Worm (Caenorhabditis elegans) whole organism, late embryonic: ENCODE results near the gene dach-1.

Source experiments
- hlh-13 ChIP-seq: fragments of 200-800 bp; sonication (Bioruptor generic); optimal IDR thresholded peaks from 2 replicates; lab custom pipeline; 2018; ENCODE audit warnings: mild to moderate bottlenecking, missing genetic modification characterization, missing compliant biosample characterization
- hlh-30 ChIP-seq: sonication (generic microtip); optimal IDR thresholded peaks from 2 replicates; lab custom pipeline; 2017; ENCODE audit warnings: antibody characterized with exemption, missing genetic modification characterization, missing compliant biosample characterization; ENCODE audit not compliant: insufficient read depth
- lim-6 ChIP-seq: sonication (generic microtip); optimal IDR thresholded peaks from 2 replicates; lab custom pipeline; 2016; ENCODE audit warnings: missing genetic modification characterization, missing compliant biosample characterization
- pha-2 ChIP-seq: sonication (generic microtip); optimal IDR thresholded peaks from 2 replicates; lab custom pipeline; 2017; ENCODE audit warnings: mild to moderate bottlenecking, missing genetic modification characterization, missing compliant biosample characterization
- syd-9 ChIP-seq: sonication (generic microtip); optimal IDR thresholded peaks from 2 replicates; lab custom pipeline; 2016; ENCODE audit warnings: mild to moderate bottlenecking, missing genetic modification characterization, moderate library complexity, missing compliant biosample characterization

DNA sequence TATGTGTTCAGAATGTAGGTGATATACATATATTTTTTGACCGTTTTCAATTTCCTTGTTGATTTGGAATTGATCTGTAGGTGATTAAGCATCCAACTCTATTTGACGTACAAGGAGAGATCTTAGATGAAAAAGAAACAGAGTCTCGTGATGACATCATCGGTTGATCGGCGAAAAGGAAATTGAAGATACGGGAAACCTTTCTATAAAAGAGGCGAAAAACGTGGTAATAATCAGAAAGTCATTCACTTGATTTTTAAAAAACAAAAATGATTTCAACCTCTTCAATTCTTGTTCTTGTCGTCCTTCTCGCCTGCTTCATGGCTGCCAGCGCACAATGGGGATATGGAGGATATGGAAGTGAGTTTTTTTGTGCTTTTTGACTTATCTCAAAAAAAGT lies 34.4 kb downstream of the dach-1 start, which contains the start of gene nlp-29:
- no peak for TF ChIP-seq hlh-30 (tag; lab: Kevin White, UChicago)
- no peak for TF ChIP-seq syd-9 (tag; lab: Kevin White, UChicago)
- TF ChIP-seq pha-2 (tag; lab: Kevin White, UChicago) = no peak
- TF ChIP-seq lim-6 (tag; lab: Kevin White, UChicago) = no peak
- no peak for TF ChIP-seq hlh-13
